Worm (Caenorhabditis elegans): ENCODE measurements around the gene hrpu-2.

- TF ChIP-seq him-1 (tag; optimal IDR thresholded peaks at IDR 0.05) (no peak), dao-5 (tag; optimal IDR thresholded peaks at IDR 0.05) (no peak), W03F9.2 (tag; optimal IDR thresholded peaks at IDR 0.05) (no peak)
These were observed 15.3 kb downstream of the hrpu-2 start for ce11 chrIV:2193037-2193436.

All from whole organism, L4/young adult.